Fruit fly (Drosophila melanogaster) whole organism, pupa: Measurements from ENCODE around the gene CG31102.

Experiments used
- CG12605 ChIP-seq: fragments of 200-800 bp; sonication (Bioruptor generic); IDR thresholded peaks from 2 replicates; pipeline ENCODE4 v1.3.6; 2022; ENCODE audit warnings: missing biosample characterization, missing genetic modification characterization
- CG13204 ChIP-seq: fragments of 200-800 bp; sonication (Bioruptor generic); optimal IDR thresholded peaks from 2 replicates; lab custom pipeline; 2018; ENCODE audit warnings: missing biosample characterization, mild to moderate bottlenecking, missing genetic modification characterization, moderate library complexity
- CG14655 ChIP-seq: fragments of 200-800 bp; sonication (Bioruptor generic); optimal IDR thresholded peaks from 3 replicates; lab custom pipeline; 2017; ENCODE audit warnings: mild to moderate bottlenecking, missing biosample characterization, missing genetic modification reagents, missing genetic modification characterization
- CG15710 ChIP-seq: fragments of 200-800 bp; sonication (Bioruptor generic); optimal IDR thresholded peaks from 2 replicates; lab custom pipeline; 2018; ENCODE audit warnings: missing biosample characterization, mild to moderate bottlenecking, missing genetic modification characterization, moderate library complexity
- CG17806 ChIP-seq: fragments of 200-800 bp; sonication (Bioruptor generic); optimal IDR thresholded peaks from 2 replicates; lab custom pipeline; 2018; ENCODE audit warnings: missing biosample characterization, mild to moderate bottlenecking, missing genetic modification characterization, moderate library complexity
- CG32121 ChIP-seq: fragments of 200-800 bp; sonication (Bioruptor generic); IDR thresholded peaks from 2 replicates; pipeline ENCODE4 v1.3.6; 2022; ENCODE audit warnings: missing biosample characterization, missing genetic modification characterization
- CG9948 ChIP-seq: fragments of 200-800 bp; sonication (Bioruptor generic); optimal IDR thresholded peaks from 2 replicates; lab custom pipeline; 2018; ENCODE audit warnings: missing biosample characterization, mild to moderate bottlenecking, missing genetic modification characterization, moderate library complexity
- D1 ChIP-seq: fragments of 200-800 bp; sonication (Bioruptor generic); optimal IDR thresholded peaks from 2 replicates; lab custom pipeline; 2018; ENCODE audit warnings: missing biosample characterization, mild to moderate bottlenecking, missing genetic modification characterization, moderate library complexity
- EcR ChIP-seq: fragments of 200-800 bp; sonication (Bioruptor generic); optimal IDR thresholded peaks from 3 replicates; lab custom pipeline; 2019; ENCODE audit warnings: missing biosample characterization, missing genetic modification characterization, mild to moderate bottlenecking, moderate library complexity, missing genetic modification reagents
- Pif1B ChIP-seq: fragments of 200-800 bp; sonication (Bioruptor generic); optimal IDR thresholded peaks from 3 replicates; lab custom pipeline; 2016; ENCODE audit warnings: missing biosample characterization, missing genetic modification characterization
- Snoo ChIP-seq: fragments of 200-800 bp; sonication (Bioruptor generic); optimal IDR thresholded peaks from 3 replicates; lab custom pipeline; 2017; ENCODE audit warnings: missing biosample characterization, mild to moderate bottlenecking, missing genetic modification characterization, inconsistent platforms
- fd96Ca ChIP-seq: fragments of 200-800 bp; sonication (Bioruptor generic); IDR thresholded peaks from 3 replicates; pipeline ENCODE4 v1.3.6; 2022; ENCODE audit warnings: missing biosample characterization, missing genetic modification characterization
- gl ChIP-seq: fragments of 200-800 bp; sonication (Bioruptor generic); optimal IDR thresholded peaks from 2 replicates; lab custom pipeline; 2018; ENCODE audit warnings: missing biosample characterization, mild to moderate bottlenecking, missing genetic modification characterization
- rn ChIP-seq: fragments of 200-800 bp; sonication (Bioruptor generic); IDR thresholded peaks from 2 replicates; pipeline ENCODE4 v1.3.6; 2022; ENCODE audit warnings: missing biosample characterization, missing genetic modification characterization

DNA sequence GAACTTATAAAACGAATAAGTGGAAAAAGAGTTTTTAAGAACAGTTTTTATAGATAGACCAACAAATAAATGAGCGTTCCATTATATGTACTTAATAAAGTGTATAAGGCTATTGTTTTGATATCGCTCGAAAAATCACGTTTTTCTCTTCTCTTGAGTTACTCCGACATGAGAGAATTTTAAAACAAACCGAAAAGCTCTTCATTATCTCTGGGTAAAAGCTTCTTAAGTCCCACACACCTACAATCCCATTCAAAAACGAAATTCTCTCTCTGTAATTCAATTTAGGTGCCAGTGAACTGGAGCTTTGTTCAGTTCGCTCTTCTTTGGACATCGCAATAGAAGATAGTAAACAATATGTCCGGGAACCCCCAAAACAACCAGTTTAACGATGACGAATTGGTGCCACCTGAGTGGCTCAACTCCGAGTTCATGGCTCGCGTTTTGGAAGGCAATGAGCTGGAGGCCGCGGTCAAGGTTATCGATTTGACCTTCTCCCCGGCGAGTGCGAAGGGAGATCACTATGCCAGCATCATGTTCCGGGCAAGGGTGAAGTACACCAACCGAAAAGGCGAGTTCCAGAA lies 8.6 kb upstream of the CG31102 start, which contains the start of gene CG31436:
- peak; percentile 74 for TF ChIP-seq EcR (GFP tag; lab: Kevin White, UChicago)
- TF ChIP-seq CG12605 (GFP tag; lab: Robert Waterston, UW): no peak
- TF ChIP-seq CG15710 (tag; lab: Kevin White, UChicago): no peak
- TF ChIP-seq CG32121 (GFP tag; lab: Robert Waterston, UW): no peak
- no peak for TF ChIP-seq CG14655 (GFP tag; lab: Kevin White, UChicago)
- TF ChIP-seq Snoo (tag; lab: Kevin White, UChicago): no peak
- TF ChIP-seq CG13204 (GFP tag; lab: Kevin White, UChicago): no peak
- no peak for TF ChIP-seq CG9948 (tag; lab: Kevin White, UChicago)
- TF ChIP-seq gl (tag; lab: Kevin White, UChicago): no peak
- TF ChIP-seq CG17806 (tag; lab: Kevin White, UChicago): no peak
- no peak for TF ChIP-seq D1
- no peak for TF ChIP-seq Pif1B (GFP tag; lab: Kevin White, UChicago)
- no peak for TF ChIP-seq rn
- TF ChIP-seq fd96Ca: no peak
